Worm (Caenorhabditis elegans): ENCODE results near the gene T02G5.15.

T02G5.15 gene

DNA sequence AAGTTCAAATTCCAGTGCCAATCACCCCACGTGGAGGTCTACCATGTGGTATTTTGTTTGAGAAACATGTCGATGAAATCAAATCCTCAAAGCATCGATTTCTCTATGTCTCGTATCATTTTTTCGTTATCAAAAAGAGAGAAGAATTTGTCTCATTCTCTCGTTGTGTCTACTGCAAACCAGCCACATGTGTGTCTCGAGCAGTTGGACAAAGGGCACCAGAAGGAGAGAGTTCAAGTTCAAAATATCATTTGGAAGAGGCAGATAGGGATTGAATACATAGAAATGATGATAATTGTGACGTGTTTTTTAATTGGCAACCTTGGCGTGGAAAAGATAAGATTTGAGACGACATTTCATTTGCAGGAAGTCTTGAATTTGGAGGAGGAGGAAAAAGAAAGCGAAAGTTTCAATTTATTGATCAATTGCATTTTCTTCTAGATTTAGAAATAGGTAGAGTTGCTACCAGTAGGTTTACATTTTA, 24.8 kb upstream of the T02G5.15 start:
- TF ChIP-seq dmd-4 (tag; optimal IDR thresholded peaks at IDR 0.05; ENCODE audit: borderline replicate concordance) (no peak), elt-2 (tag; optimal IDR thresholded peaks at IDR 0.05) (peak; percentile 38)

DNA sequence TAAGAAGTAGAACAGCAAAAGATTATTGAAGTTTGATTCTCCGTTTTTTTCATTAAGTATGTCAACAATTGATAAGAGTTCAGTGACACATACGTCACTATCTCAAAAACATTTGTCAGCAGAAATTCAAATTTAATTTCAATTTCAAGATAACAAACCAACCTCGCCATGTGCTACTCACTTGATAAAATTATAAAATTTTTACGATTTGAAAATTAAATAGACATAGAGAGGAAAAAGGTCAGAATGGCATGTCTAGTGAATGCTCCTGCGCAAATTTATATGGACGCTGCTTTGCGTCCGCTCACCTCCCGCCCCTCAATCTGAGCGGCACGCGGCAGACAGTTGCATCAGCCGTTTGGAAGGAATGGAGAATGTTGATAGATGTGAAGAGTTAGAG, 23.9 kb upstream of the T02G5.15 start:
- TF ChIP-seq ceh-22 (tag; optimal IDR thresholded peaks at IDR 0.05) = no peak
- TF ChIP-seq elt-2 (tag; optimal IDR thresholded peaks at IDR 0.05) = peak; percentile 34
- no peak for TF ChIP-seq pag-3 (tag; optimal IDR thresholded peaks at IDR 0.05; ENCODE audit: borderline replicate concordance)
- TF ChIP-seq hlh-15 (tag; optimal IDR thresholded peaks at IDR 0.05) = no peak

DNA sequence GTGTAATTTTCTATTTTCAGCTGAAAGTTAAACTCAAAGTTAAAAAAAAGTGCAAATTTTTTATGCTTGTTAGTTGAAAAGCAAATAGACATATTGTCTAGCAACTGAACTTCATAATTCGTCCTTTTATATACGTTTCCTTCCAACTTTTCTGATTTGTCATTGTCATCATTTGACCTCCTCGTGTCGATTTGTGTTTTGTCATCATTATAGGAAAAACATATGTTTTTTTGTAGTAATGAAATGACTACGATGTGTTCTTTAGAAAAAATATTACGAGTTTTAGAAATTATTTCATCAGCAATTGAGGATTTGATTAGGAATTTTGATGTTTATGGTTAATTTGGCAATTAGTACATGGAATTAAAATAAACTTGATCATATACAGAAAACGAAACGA, 23.3 kb upstream of the T02G5.15 start:
- TF ChIP-seq unc-55 (GFP tag; optimal IDR thresholded peaks at IDR 0.05) (no peak), hlh-8 (tag; optimal IDR thresholded peaks at IDR 0.05) (no peak)

DNA sequence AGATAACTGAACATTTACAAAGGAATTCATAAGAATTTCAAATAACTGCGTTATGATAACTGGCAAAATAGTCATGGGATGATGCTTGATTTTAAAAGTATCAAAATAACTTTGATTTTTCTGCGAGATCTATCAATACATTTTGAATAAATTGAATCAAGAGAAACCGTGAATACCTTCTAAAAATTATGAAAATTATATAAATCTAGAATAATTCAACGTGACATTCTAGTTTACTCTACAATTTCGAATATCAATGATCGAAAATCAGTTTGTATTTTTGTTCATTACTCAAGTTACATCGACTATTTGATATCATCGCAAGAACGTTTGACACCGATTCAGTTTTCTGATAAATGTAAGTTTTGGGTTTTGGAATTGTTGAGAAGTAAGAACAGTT, 22.4 kb upstream of the T02G5.15 start, which contains the start of gene acs-6:
acs-6 (plus strand) TSS at position 301 of the 400 bp plus-strand sequence.
- no peak for TF ChIP-seq pat-9 (tag; optimal IDR thresholded peaks at IDR 0.05)
- no peak for TF ChIP-seq unc-55 (GFP tag; optimal IDR thresholded peaks at IDR 0.05)
- no peak for TF ChIP-seq elt-4 (tag; optimal IDR thresholded peaks at IDR 0.05)
- no peak for TF ChIP-seq hlh-6 (tag; optimal IDR thresholded peaks at IDR 0.05)
- TF ChIP-seq ceh-2 (tag; optimal IDR thresholded peaks at IDR 0.05) = no peak
- TF ChIP-seq nfya-1 (tag; optimal IDR thresholded peaks at IDR 0.05) = no peak
- TF ChIP-seq pqm-1 (tag; optimal IDR thresholded peaks at IDR 0.05) = no peak
- no peak for TF ChIP-seq C08G9.2 (tag; optimal IDR thresholded peaks at IDR 0.05)
- TF ChIP-seq fkh-6 (tag; optimal IDR thresholded peaks at IDR 0.05) = no peak
- no peak for TF ChIP-seq ceh-31 (tag; optimal IDR thresholded peaks at IDR 0.05)
- no peak for TF ChIP-seq mec-3 (tag; optimal IDR thresholded peaks at IDR 0.05; ENCODE audit: borderline replicate concordance)
- no peak for TF ChIP-seq Y22D7AL.16 (tag; optimal IDR thresholded peaks at IDR 0.05)
- TF ChIP-seq ceh-19 (GFP tag; optimal IDR thresholded peaks at IDR 0.05) = no peak
- TF ChIP-seq hlh-13 (GFP tag; optimal IDR thresholded peaks at IDR 0.05) = no peak
- TF ChIP-seq sox-4 (tag; optimal IDR thresholded peaks at IDR 0.05) = no peak

DNA sequence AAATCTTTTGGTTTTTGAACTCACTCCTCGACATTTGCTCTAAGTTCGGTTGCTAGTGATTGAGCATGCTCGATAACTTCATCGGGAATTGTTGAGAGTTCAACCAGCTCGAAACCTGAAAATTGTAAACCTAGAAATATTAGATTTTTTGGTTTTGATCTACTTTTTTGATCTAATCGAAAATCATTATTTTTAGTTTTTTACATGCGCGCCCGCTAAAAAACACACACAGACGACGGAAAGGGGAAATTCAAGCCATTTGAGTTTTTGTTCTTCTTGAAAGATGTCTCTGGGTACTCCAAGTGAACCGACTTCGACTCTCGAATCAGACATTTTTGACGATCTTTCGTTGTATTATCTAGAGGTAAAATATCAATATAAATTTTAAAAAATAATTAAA, 18.7 kb upstream of the T02G5.15 start, which contains the start of gene nos-2:
nos-2 (plus strand) TSS at position 228 of the 400 bp plus-strand sequence.
- no peak for TF ChIP-seq F13H6.1 (tag; optimal IDR thresholded peaks at IDR 0.05)
- TF ChIP-seq pha-2 (tag; optimal IDR thresholded peaks at IDR 0.05) = no peak
- no peak for TF ChIP-seq hlh-13 (GFP tag; optimal IDR thresholded peaks at IDR 0.05)
- TF ChIP-seq ttx-3 (tag; optimal IDR thresholded peaks at IDR 0.05) = no peak

DNA sequence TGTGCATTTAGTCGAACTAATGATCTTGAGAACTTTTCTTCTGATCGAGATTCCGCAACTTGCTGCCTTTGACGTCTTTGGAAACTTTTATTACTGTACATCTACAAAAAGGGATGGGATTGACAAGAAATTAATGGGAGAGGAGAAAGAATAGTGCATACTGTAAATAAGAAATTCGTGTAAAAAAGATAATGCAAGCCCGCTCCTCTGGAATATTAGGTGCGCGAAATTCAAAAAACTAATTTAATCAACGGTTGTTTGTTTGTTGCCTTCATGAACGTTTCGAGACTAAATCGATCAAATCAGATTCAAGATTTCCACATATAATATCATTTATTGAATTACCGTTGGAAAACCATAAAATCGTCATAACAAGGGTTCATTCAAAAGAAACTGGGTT, 14.3 kb upstream of the T02G5.15 start, which contains the start of gene him-14:
him-14 (minus strand) TSS at position 101 of the 400 bp plus-strand sequence.
- no peak for TF ChIP-seq odd-2 (tag; optimal IDR thresholded peaks at IDR 0.05)
- TF ChIP-seq unc-55 (GFP tag; optimal IDR thresholded peaks at IDR 0.05) = no peak
- TF ChIP-seq hlh-8 (tag; optimal IDR thresholded peaks at IDR 0.05) = no peak
- TF ChIP-seq elt-2 (tag; optimal IDR thresholded peaks at IDR 0.05) = no peak
- no peak for TF ChIP-seq npax-4 (tag; optimal IDR thresholded peaks at IDR 0.05)
- TF ChIP-seq ceh-22 (tag; optimal IDR thresholded peaks at IDR 0.05) = no peak
- no peak for TF ChIP-seq nhr-11 (tag; optimal IDR thresholded peaks at IDR 0.05)
- TF ChIP-seq eyg-1 (tag; optimal IDR thresholded peaks at IDR 0.05) = no peak
- TF ChIP-seq tbx-7 (tag; optimal IDR thresholded peaks at IDR 0.05) = no peak
- TF ChIP-seq nhr-232 (tag; optimal IDR thresholded peaks at IDR 0.05) = no peak
- no peak for TF ChIP-seq hlh-6 (tag; optimal IDR thresholded peaks at IDR 0.05)
- TF ChIP-seq C08G9.2 (tag; optimal IDR thresholded peaks at IDR 0.05) = no peak
- TF ChIP-seq ceh-6 (GFP tag; optimal IDR thresholded peaks at IDR 0.05) = no peak
- TF ChIP-seq mec-3 (tag; optimal IDR thresholded peaks at IDR 0.05; ENCODE audit: borderline replicate concordance) = no peak
- no peak for TF ChIP-seq F13H6.1 (tag; optimal IDR thresholded peaks at IDR 0.05)
- TF ChIP-seq pros-1 (tag; optimal IDR thresholded peaks at IDR 0.05) = no peak
- TF ChIP-seq lim-6 (tag; optimal IDR thresholded peaks at IDR 0.05) = no peak
- no peak for TF ChIP-seq rnt-1 (tag; optimal IDR thresholded peaks at IDR 0.05)
- TF ChIP-seq ets-4 (tag; optimal IDR thresholded peaks at IDR 0.05) = no peak
